Fruit fly (Drosophila melanogaster) whole organism, embryonic: ENCODE results near the gene Eno.
A peak's percentile ranks its signal among the peaks of the same experiment; 100 is the strongest.

Experiments
- Asciz ChIP-seq: fragments of 200-800 bp; sonication (Bioruptor generic); optimal IDR thresholded peaks from 2 replicates; lab custom pipeline; 2017; ENCODE audit warnings: missing biosample characterization, mild to moderate bottlenecking, missing genetic modification characterization, missing genetic modification reagents
- CG10274 ChIP-seq: fragments of 200-800 bp; sonication (Bioruptor generic); optimal IDR thresholded peaks from 3 replicates; lab custom pipeline; 2017; ENCODE audit warnings: missing biosample characterization, mild to moderate bottlenecking, missing genetic modification characterization
- CG12744 ChIP-seq: fragments of 200-800 bp; sonication (Bioruptor generic); optimal IDR thresholded peaks from 2 replicates; lab custom pipeline; 2016; ENCODE audit warnings: missing biosample characterization, missing genetic modification characterization
- CG13424 ChIP-seq: fragments of 200-800 bp; sonication (Bioruptor generic); optimal IDR thresholded peaks from 2 replicates; lab custom pipeline; 2019; ENCODE audit warnings: missing biosample characterization, mild to moderate bottlenecking, missing genetic modification characterization, moderate library complexity
- CG13775 ChIP-seq: fragments of 200-800 bp; sonication (Bioruptor generic); optimal IDR thresholded peaks from 3 replicates; lab custom pipeline; 2017; ENCODE audit warnings: missing biosample characterization, mild to moderate bottlenecking, missing genetic modification characterization
- CG15514 ChIP-seq: fragments of 200-800 bp; sonication (Bioruptor generic); optimal IDR thresholded peaks from 3 replicates; lab custom pipeline; 2017; ENCODE audit warnings: missing biosample characterization, missing genetic modification characterization, mild to moderate bottlenecking, moderate library complexity, missing genetic modification reagents
- CG15601 ChIP-seq: fragments of 200-800 bp; sonication (Bioruptor generic); optimal IDR thresholded peaks from 3 replicates; lab custom pipeline; 2019; ENCODE audit warnings: missing biosample characterization, mild to moderate bottlenecking, missing genetic modification characterization, moderate library complexity
- CG16779 ChIP-seq: fragments of 200-800 bp; sonication (Bioruptor generic); IDR thresholded peaks from 2 replicates; pipeline ENCODE4 v1.3.6; 2022; ENCODE audit warnings: missing biosample characterization, missing genetic modification characterization
- CG17802 ChIP-seq: fragments of 200-800 bp; sonication (Bioruptor generic); optimal IDR thresholded peaks from 2 replicates; lab custom pipeline; 2018; ENCODE audit warnings: missing biosample characterization, mild to moderate bottlenecking, missing genetic modification characterization, moderate library complexity
- CG18764 ChIP-seq: fragments of 200-800 bp; sonication (Bioruptor generic); optimal IDR thresholded peaks from 3 replicates; lab custom pipeline; 2016; ENCODE audit warnings: missing biosample characterization, missing genetic modification characterization
- CG2202 ChIP-seq: fragments of 200-800 bp; sonication (Bioruptor generic); optimal IDR thresholded peaks from 2 replicates; lab custom pipeline; 2018; ENCODE audit warnings: missing biosample characterization, mild to moderate bottlenecking, missing genetic modification characterization
- CG32767 ChIP-seq: fragments of 200-800 bp; sonication (Bioruptor generic); IDR thresholded peaks from 2 replicates; pipeline ENCODE4 v1.3.6; 2022; ENCODE audit warnings: missing biosample characterization, missing genetic modification characterization
- CG4282 ChIP-seq: fragments of 200-800 bp; sonication (Bioruptor generic); optimal IDR thresholded peaks from 2 replicates; lab custom pipeline; 2016; ENCODE audit warnings: missing biosample characterization, missing genetic modification characterization
- CG6654 ChIP-seq: fragments of 200-800 bp; sonication (Bioruptor generic); optimal IDR thresholded peaks from 2 replicates; lab custom pipeline; 2017; ENCODE audit warnings: missing biosample characterization, mild to moderate bottlenecking, missing genetic modification characterization
- CG7839 ChIP-seq: fragments of 200-800 bp; sonication (Bioruptor generic); optimal IDR thresholded peaks from 3 replicates; lab custom pipeline; 2018; ENCODE audit warnings: missing biosample characterization, mild to moderate bottlenecking, missing genetic modification characterization, moderate library complexity
- CG7928 ChIP-seq: fragments of 200-800 bp; sonication (Bioruptor generic); optimal IDR thresholded peaks from 2 replicates; lab custom pipeline; 2017; ENCODE audit warnings: missing biosample characterization, mild to moderate bottlenecking, missing genetic modification characterization
- CG9876 ChIP-seq: fragments of 200-800 bp; sonication (Bioruptor generic); optimal IDR thresholded peaks from 2 replicates; lab custom pipeline; 2016; ENCODE audit warnings: missing biosample characterization, missing genetic modification characterization
- Dll ChIP-seq: fragments of 200-800 bp; sonication (Bioruptor generic); IDR thresholded peaks from 4 replicates; pipeline ENCODE4 v1.3.6; 2022; ENCODE audit warnings: missing biosample characterization, missing genetic modification characterization; ENCODE audit not compliant: partially characterized antibody
- E2f2 ChIP-seq: fragments of 200-800 bp; sonication (Bioruptor generic); IDR thresholded peaks from 2 replicates; pipeline ENCODE4 v1.3.6; 2022; ENCODE audit warnings: missing biosample characterization, missing genetic modification characterization
- Eip74EF ChIP-seq, 2 experiments: fragments of 200-800 bp in 1 of 2; fragments of >200 bp in 1 of 2; sonication (Bioruptor generic) in 1 of 2; optimal IDR thresholded peaks; 2 replicates each; lab custom pipeline; 2017 to 2019; ENCODE audit warnings: missing biosample characterization in 2 of 2, missing genetic modification characterization in 2 of 2, mild to moderate bottlenecking in 1 of 2, moderate library complexity in 1 of 2
- GATAe ChIP-seq: fragments of 200-800 bp; sonication (Bioruptor generic); conservative IDR thresholded peaks from 2 replicates; pipeline ENCODE4 v1.3.6; 2022; ENCODE audit warnings: missing biosample characterization, missing genetic modification characterization
- MTF-1 ChIP-seq: fragments of 200-800 bp; sonication (Bioruptor generic); optimal IDR thresholded peaks from 2 replicates; lab custom pipeline; 2018; ENCODE audit warnings: missing biosample characterization, mild to moderate bottlenecking, missing genetic modification characterization, borderline replicate concordance
- Mes4 ChIP-seq: fragments of 200-800 bp; sonication (Bioruptor generic); optimal IDR thresholded peaks from 2 replicates; lab custom pipeline; 2016; ENCODE audit warnings: missing biosample characterization, missing genetic modification characterization
- NfI ChIP-seq: fragments of 200-800 bp; sonication (Bioruptor generic); optimal IDR thresholded peaks from 3 replicates; lab custom pipeline; 2018; ENCODE audit warnings: missing biosample characterization, mild to moderate bottlenecking, missing genetic modification characterization, moderate library complexity
- Oli ChIP-seq: fragments of 200-800 bp; sonication (Bioruptor generic); optimal IDR thresholded peaks from 2 replicates; lab custom pipeline; 2018; ENCODE audit warnings: missing biosample characterization, mild to moderate bottlenecking, missing genetic modification characterization, moderate library complexity
- Sox102F ChIP-seq: fragments of 200-800 bp; sonication (Bioruptor generic); optimal IDR thresholded peaks from 2 replicates; lab custom pipeline; 2018; ENCODE audit warnings: missing biosample characterization, mild to moderate bottlenecking, missing genetic modification characterization, moderate library complexity
- Trl ChIP-seq, 3 experiments: fragments of >200 bp in 2 of 3; fragments of 200-800 bp in 1 of 3; sonication (Bioruptor generic) in 1 of 3; optimal IDR thresholded peaks; 2 replicates in 1 of 3; 3 replicates in 2 of 3; lab custom pipeline; 2016 to 2017; ENCODE audit warnings: missing biosample characterization in 1 of 3, missing genetic modification characterization in 1 of 3
- ash1 ChIP-seq: fragments of 200-800 bp; sonication (Bioruptor generic); optimal IDR thresholded peaks from 2 replicates; lab custom pipeline; 2018; ENCODE audit warnings: missing biosample characterization, mild to moderate bottlenecking, missing genetic modification characterization
- ato ChIP-seq: fragments of 200-800 bp; sonication (Bioruptor generic); IDR thresholded peaks from 2 replicates; pipeline ENCODE4 v1.3.6; 2022; ENCODE audit warnings: missing biosample characterization, missing genetic modification characterization; ENCODE audit not compliant: partially characterized antibody
- btn ChIP-seq: fragments of 200-800 bp; sonication (Bioruptor generic); optimal IDR thresholded peaks from 2 replicates; lab custom pipeline; 2016; ENCODE audit warnings: missing biosample characterization, missing genetic modification characterization
- cato ChIP-seq: fragments of 200-800 bp; sonication (Bioruptor generic); optimal IDR thresholded peaks from 2 replicates; lab custom pipeline; 2016; ENCODE audit warnings: missing biosample characterization, missing genetic modification characterization, borderline replicate concordance
- chinmo ChIP-seq: fragments of 200-800 bp; sonication (Bioruptor generic); IDR thresholded peaks from 4 replicates; pipeline ENCODE4 v1.3.6; 2022; ENCODE audit warnings: missing biosample characterization, missing genetic modification characterization; ENCODE audit not compliant: partially characterized antibody
- eve ChIP-seq, 2 experiments: fragments of >200 bp; optimal IDR thresholded peaks; 2 replicates each; lab custom pipeline; 2017; ENCODE audit warnings: missing biosample characterization in 2 of 2, missing genetic modification characterization in 2 of 2
- gem ChIP-seq: fragments of 200-800 bp; sonication (Bioruptor generic); optimal IDR thresholded peaks from 2 replicates; lab custom pipeline; 2019; ENCODE audit warnings: missing biosample characterization, mild to moderate bottlenecking, missing genetic modification characterization, moderate library complexity
- ham ChIP-seq: fragments of 200-800 bp; sonication (Bioruptor generic); IDR thresholded peaks from 2 replicates; pipeline ENCODE4 v1.3.6; 2022; ENCODE audit warnings: missing biosample characterization, missing genetic modification characterization
- jumu ChIP-seq: fragments of 200-800 bp; sonication (Bioruptor generic); optimal IDR thresholded peaks from 3 replicates; lab custom pipeline; 2016; ENCODE audit warnings: missing biosample characterization, missing genetic modification characterization
- kay ChIP-seq: fragments of 200-800 bp; sonication (Bioruptor generic); optimal IDR thresholded peaks from 2 replicates; lab custom pipeline; 2016; ENCODE audit warnings: missing biosample characterization, missing genetic modification characterization
- klu ChIP-seq: fragments of 200-800 bp; sonication (Bioruptor generic); IDR thresholded peaks from 2 replicates; pipeline ENCODE4 v1.3.6; 2022; ENCODE audit warnings: missing biosample characterization, missing genetic modification characterization
- knrl ChIP-seq: fragments of 200-800 bp; sonication (Bioruptor generic); IDR thresholded peaks from 3 replicates; pipeline ENCODE4 v1.3.6; 2022; ENCODE audit warnings: missing biosample characterization, missing genetic modification characterization; ENCODE audit not compliant: partially characterized antibody
- nerfin-2 ChIP-seq: fragments of 200-800 bp; sonication (Bioruptor generic); IDR thresholded peaks from 2 replicates; pipeline ENCODE4 v1.3.6; 2022; ENCODE audit warnings: missing biosample characterization, missing genetic modification characterization; ENCODE audit not compliant: partially characterized antibody
- onecut ChIP-seq: fragments of 200-800 bp; sonication (Bioruptor generic); IDR thresholded peaks from 2 replicates; pipeline ENCODE4 v1.3.6; 2022; ENCODE audit warnings: missing biosample characterization, missing genetic modification characterization
- otp ChIP-seq: fragments of 200-800 bp; sonication (Bioruptor generic); IDR thresholded peaks from 3 replicates; pipeline ENCODE4, ENCODE4 v1.3.6; 2022; ENCODE audit warnings: missing biosample characterization, missing genetic modification characterization
- psq ChIP-seq: fragments of 200-800 bp; sonication (Bioruptor generic); optimal IDR thresholded peaks from 2 replicates; lab custom pipeline; 2017; ENCODE audit warnings: missing biosample characterization, missing genetic modification characterization
- sim ChIP-seq: fragments of 200-800 bp; sonication (Bioruptor generic); IDR thresholded peaks from 2 replicates; pipeline ENCODE4 v1.3.6; 2022; ENCODE audit warnings: missing biosample characterization, missing genetic modification characterization
- tgo ChIP-seq: fragments of 200-800 bp; sonication (Bioruptor generic); IDR thresholded peaks from 3 replicates; pipeline ENCODE4 v1.3.6; 2022; ENCODE audit warnings: missing biosample characterization, missing genetic modification characterization
- tio ChIP-seq: fragments of 200-800 bp; sonication (Bioruptor generic); optimal IDR thresholded peaks from 2 replicates; lab custom pipeline; 2017; ENCODE audit warnings: missing biosample characterization, missing genetic modification characterization, inconsistent platforms
- toy ChIP-seq: fragments of 200-800 bp; sonication (Bioruptor generic); IDR thresholded peaks from 2 replicates; pipeline ENCODE4 v1.3.6; 2022; ENCODE audit warnings: missing biosample characterization, missing genetic modification characterization
- unpg ChIP-seq: fragments of 200-800 bp; sonication (Bioruptor generic); optimal IDR thresholded peaks from 3 replicates; lab custom pipeline; 2018; ENCODE audit warnings: missing biosample characterization, mild to moderate bottlenecking, missing genetic modification characterization, moderate library complexity
- vnd ChIP-seq: fragments of 200-800 bp; sonication (Bioruptor generic); IDR thresholded peaks from 3 replicates; pipeline ENCODE4 v1.3.6; 2022; ENCODE audit warnings: missing biosample characterization, missing genetic modification characterization; ENCODE audit not compliant: partially characterized antibody
- zfh2 ChIP-seq: fragments of 200-800 bp; sonication (Bioruptor generic); optimal IDR thresholded peaks from 2 replicates; lab custom pipeline; 2016; ENCODE audit warnings: missing biosample characterization, missing genetic modification characterization

Gene Eno

dm6 chr2L:1735133-1735532, 5.7 kb upstream of the Eno start:
- no peak for TF ChIP-seq otp
- peak; percentile 2 for TF ChIP-seq CG2202 (tag; lab: Kevin White, UChicago)
- no peak for TF ChIP-seq Dll (GFP tag; lab: Robert Waterston, UW)
- TF ChIP-seq unpg, result peak; percentile 22
- no peak for TF ChIP-seq NfI (GFP tag; lab: Kevin White, UChicago)
- no peak for TF ChIP-seq eve (GFP tag; optimal IDR thresholded peaks at IDR 0.05; lab: Kevin White, UChicago)
- TF ChIP-seq CG7839 (tag; lab: Kevin White, UChicago), result no peak
- no peak for TF ChIP-seq sim (GFP tag; lab: Robert Waterston, UW)
- TF ChIP-seq kay (GFP tag; lab: Kevin White, UChicago), result no peak
- TF ChIP-seq tio, result no peak
- no peak for TF ChIP-seq CG12744 (GFP tag; lab: Kevin White, UChicago)
- no peak for TF ChIP-seq CG32767 (GFP tag; lab: Robert Waterston, UW)
- TF ChIP-seq toy, result no peak
- no peak for TF ChIP-seq CG13775 (GFP tag; lab: Kevin White, UChicago)
- 0 out of 4 replicates have a peak, but pooled peaks have one; percentile 50 for TF ChIP-seq chinmo (GFP tag; lab: Robert Waterston, UW)
- no peak for TF ChIP-seq Trl (optimal IDR thresholded peaks at IDR 0.05; lab: Kevin White, UChicago)
- TF ChIP-seq Trl (GFP tag; optimal IDR thresholded peaks at IDR 0.05; lab: Kevin White, UChicago), result no peak
- TF ChIP-seq CG16779 (GFP tag; lab: Robert Waterston, UW), result no peak
- no peak for TF ChIP-seq Mes4
- no peak for TF ChIP-seq CG6654 (GFP tag; lab: Kevin White, UChicago)
- TF ChIP-seq cato (GFP tag; lab: Kevin White, UChicago), result no peak
- TF ChIP-seq vnd, result no peak
- TF ChIP-seq ato (GFP tag; lab: Robert Waterston, UW), result no peak
- no peak for TF ChIP-seq CG15514 (GFP tag; lab: Kevin White, UChicago)
- TF ChIP-seq CG7928 (GFP tag; lab: Kevin White, UChicago), result no peak
- TF ChIP-seq onecut (GFP tag; lab: Robert Waterston, UW), result no peak
- TF ChIP-seq MTF-1 (GFP tag; lab: Kevin White, UChicago), result peak; percentile 6
- TF ChIP-seq Asciz (GFP tag; lab: Kevin White, UChicago), result peak; percentile 18
- TF ChIP-seq Sox102F (GFP tag; lab: Kevin White, UChicago), result no peak
- no peak for TF ChIP-seq ham (GFP tag; lab: Robert Waterston, UW)
- TF ChIP-seq btn (GFP tag; lab: Kevin White, UChicago), result no peak
- no peak for TF ChIP-seq CG13424 (tag; lab: Kevin White, UChicago)
- no peak for TF ChIP-seq jumu (GFP tag; lab: Kevin White, UChicago)
- TF ChIP-seq Oli (tag; lab: Kevin White, UChicago), result no peak
- TF ChIP-seq CG9876 (GFP tag; lab: Kevin White, UChicago), result no peak
- TF ChIP-seq CG4282 (GFP tag; lab: Kevin White, UChicago), result no peak
- no peak for TF ChIP-seq knrl (GFP tag; lab: Robert Waterston, UW)
- peak; percentile 49 for TF ChIP-seq CG15601 (tag; lab: Kevin White, UChicago)
- no peak for TF ChIP-seq tgo (GFP tag; lab: Robert Waterston, UW)
- no peak for TF ChIP-seq ash1 (GFP tag; lab: Kevin White, UChicago)
- TF ChIP-seq GATAe (GFP tag; lab: Robert Waterston, UW), result no peak
- TF ChIP-seq klu (GFP tag; lab: Robert Waterston, UW), result no peak
- TF ChIP-seq E2f2, result no peak
- no peak for TF ChIP-seq zfh2 (GFP tag; lab: Kevin White, UChicago)
- TF ChIP-seq nerfin-2 (GFP tag; lab: Robert Waterston, UW), result no peak
- no peak for TF ChIP-seq Eip74EF (GFP tag; optimal IDR thresholded peaks at IDR 0.05; lab: Kevin White, UChicago)
- peak; percentile 22 for TF ChIP-seq gem (tag; lab: Kevin White, UChicago)
- TF ChIP-seq CG18764 (GFP tag; lab: Kevin White, UChicago), result no peak
- no peak for TF ChIP-seq CG10274 (GFP tag; lab: Kevin White, UChicago)
- no peak for TF ChIP-seq CG17802 (tag; lab: Kevin White, UChicago)
- no peak for TF ChIP-seq psq
